Worm (Caenorhabditis elegans) whole organism, late embryonic: ENCODE data around the gene F46H5.2.
A peak's percentile ranks its signal among the peaks of the same experiment; 100 is the strongest.

Source experiments
- K02D7.2 ChIP-seq: sonication (generic microtip); optimal IDR thresholded peaks from 2 replicates; lab custom pipeline; 2017; ENCODE audit warnings: mild to moderate bottlenecking, missing genetic modification characterization, missing compliant biosample characterization
- K09A11.1 ChIP-seq: sonication (generic microtip); optimal IDR thresholded peaks from 2 replicates; lab custom pipeline; 2017; ENCODE audit warnings: antibody characterized with exemption, mild to moderate bottlenecking, missing genetic modification characterization, missing compliant biosample characterization; ENCODE audit not compliant: insufficient read depth
- T23F11.4 ChIP-seq: fragments of 200-800 bp; sonication (Bioruptor generic); optimal IDR thresholded peaks from 2 replicates; lab custom pipeline; 2018; ENCODE audit warnings: mild to moderate bottlenecking, missing genetic modification characterization, missing compliant biosample characterization
- Y22D7AL.16 ChIP-seq: sonication (generic microtip); optimal IDR thresholded peaks from 2 replicates; lab custom pipeline; 2016; ENCODE audit warnings: missing genetic modification characterization, missing compliant biosample characterization
- ama-1 ChIP-seq: fragments of 150-350 bp; optimal IDR thresholded peaks from 2 replicates; lab custom pipeline; 2014
- ceh-30 ChIP-seq: fragments of 150-350 bp; optimal IDR thresholded peaks from 2 replicates; lab custom pipeline; 2014; ENCODE audit warnings: missing biosample characterization, missing genetic modification characterization
- ceh-31 ChIP-seq: sonication (generic microtip); optimal IDR thresholded peaks from 2 replicates; lab custom pipeline; 2016; ENCODE audit warnings: missing genetic modification characterization, missing compliant biosample characterization
- ceh-45 ChIP-seq: fragments of 200-800 bp; sonication (Bioruptor generic); IDR thresholded peaks from 2 replicates; pipeline ENCODE4 v1.3.6; 2022; ENCODE audit warnings: missing genetic modification reagents, missing genetic modification characterization, missing compliant biosample characterization
- ceh-48 ChIP-seq: sonication (generic microtip); optimal IDR thresholded peaks from 2 replicates; lab custom pipeline; 2016; ENCODE audit warnings: missing genetic modification characterization, inconsistent platforms, missing compliant biosample characterization
- ceh-6 ChIP-seq: fragments of 200-800 bp; sonication (Bioruptor generic); optimal IDR thresholded peaks from 2 replicates; lab custom pipeline; 2018; ENCODE audit warnings: mild to moderate bottlenecking, missing genetic modification characterization, missing compliant biosample characterization
- dmd-4 ChIP-seq: sonication (generic microtip); optimal IDR thresholded peaks from 2 replicates; lab custom pipeline; 2016; ENCODE audit warnings: borderline replicate concordance, missing genetic modification characterization, missing compliant biosample characterization
- dve-1 ChIP-seq: sonication (generic microtip); optimal IDR thresholded peaks from 2 replicates; lab custom pipeline; 2017; ENCODE audit warnings: antibody characterized with exemption, mild to moderate bottlenecking, missing genetic modification characterization, missing compliant biosample characterization
- elt-2 ChIP-seq: sonication (generic microtip); optimal IDR thresholded peaks from 2 replicates; lab custom pipeline; 2016; ENCODE audit warnings: missing genetic modification reagents, missing genetic modification characterization, missing compliant biosample characterization
- elt-4 ChIP-seq: sonication (generic microtip); optimal IDR thresholded peaks from 2 replicates; lab custom pipeline; 2016; ENCODE audit warnings: missing genetic modification characterization, missing compliant biosample characterization
- fkh-10 ChIP-seq: fragments of 150-350 bp; optimal IDR thresholded peaks from 2 replicates; lab custom pipeline; 2014; ENCODE audit warnings: missing biosample characterization, missing genetic modification reagents, missing genetic modification characterization
- fkh-6 ChIP-seq: sonication (generic microtip); optimal IDR thresholded peaks from 2 replicates; lab custom pipeline; 2016; ENCODE audit warnings: missing genetic modification characterization, missing compliant biosample characterization
- gmeb-2 ChIP-seq: sonication (generic microtip); optimal IDR thresholded peaks from 2 replicates; lab custom pipeline; 2016; ENCODE audit warnings: missing genetic modification characterization, inconsistent platforms, missing compliant biosample characterization
- hlh-15 ChIP-seq: sonication (generic microtip); optimal IDR thresholded peaks from 2 replicates; lab custom pipeline; 2016; ENCODE audit warnings: missing genetic modification characterization, missing compliant biosample characterization
- lim-6 ChIP-seq: sonication (generic microtip); optimal IDR thresholded peaks from 2 replicates; lab custom pipeline; 2016; ENCODE audit warnings: missing genetic modification characterization, missing compliant biosample characterization
- madf-2 ChIP-seq: sonication (generic microtip); optimal IDR thresholded peaks from 2 replicates; lab custom pipeline; 2017; ENCODE audit warnings: missing genetic modification characterization, missing compliant biosample characterization
- nfya-1 ChIP-seq: sonication (generic microtip); optimal IDR thresholded peaks from 2 replicates; lab custom pipeline; 2017; ENCODE audit warnings: missing genetic modification characterization, mild to moderate bottlenecking, missing compliant biosample characterization, antibody characterized with exemption, moderate library complexity
- npax-4 ChIP-seq: sonication (generic microtip); optimal IDR thresholded peaks from 2 replicates; lab custom pipeline; 2016; ENCODE audit warnings: missing genetic modification characterization, missing compliant biosample characterization
- pax-1 ChIP-seq: fragments of 150-350 bp; optimal IDR thresholded peaks from 2 replicates; lab custom pipeline; 2014; ENCODE audit warnings: missing biosample characterization, missing genetic modification characterization
- pqm-1 ChIP-seq: sonication (generic microtip); optimal IDR thresholded peaks from 2 replicates; lab custom pipeline; 2016; ENCODE audit warnings: missing genetic modification characterization, missing compliant biosample characterization
- pros-1 ChIP-seq: fragments of 150-350 bp; optimal IDR thresholded peaks from 2 replicates; lab custom pipeline; 2014; ENCODE audit warnings: missing biosample characterization, missing genetic modification reagents, missing genetic modification characterization
- rnt-1 ChIP-seq: sonication (generic microtip); optimal IDR thresholded peaks from 2 replicates; lab custom pipeline; 2016; ENCODE audit warnings: missing genetic modification characterization, missing compliant biosample characterization
- sdc-2 ChIP-seq: sonication (generic microtip); optimal IDR thresholded peaks from 2 replicates; lab custom pipeline; 2016; ENCODE audit warnings: missing genotype, missing genetic modification characterization, missing compliant biosample characterization
- sox-4 ChIP-seq: sonication (generic microtip); optimal IDR thresholded peaks from 2 replicates; lab custom pipeline; 2017; ENCODE audit warnings: mild to moderate bottlenecking, missing genetic modification characterization, inconsistent platforms, missing compliant biosample characterization
- syd-9 ChIP-seq: sonication (generic microtip); optimal IDR thresholded peaks from 2 replicates; lab custom pipeline; 2016; ENCODE audit warnings: mild to moderate bottlenecking, missing genetic modification characterization, moderate library complexity, missing compliant biosample characterization
- unc-3 ChIP-seq, 2 experiments: fragments of 200-800 bp in 1 of 2; sonication (Bioruptor generic) in 1 of 2; sonication (generic microtip) in 1 of 2; conservative IDR thresholded peaks in 1 of 2; optimal IDR thresholded peaks in 1 of 2; 2 replicates each; pipeline versions ENCODE4 v1.3.6 to Lab custom; 2016 to 2022; ENCODE audit warnings: missing compliant biosample characterization in 2 of 2, missing genetic modification characterization in 2 of 2, missing genetic modification reagents in 1 of 2
- unc-55 ChIP-seq: sonication (generic microtip); optimal IDR thresholded peaks from 2 replicates; lab custom pipeline; 2017; ENCODE audit warnings: missing biosample characterization, missing genetic modification reagents, missing genetic modification characterization
- zip-5 ChIP-seq: sonication (generic microtip); optimal IDR thresholded peaks from 2 replicates; lab custom pipeline; 2016; ENCODE audit warnings: missing genetic modification characterization, missing compliant biosample characterization
- ztf-16 ChIP-seq: sonication (generic microtip); optimal IDR thresholded peaks from 2 replicates; lab custom pipeline; 2017; ENCODE audit warnings: missing genetic modification characterization, missing compliant biosample characterization

Gene F46H5.2

ce11 chrX:7289565-7289964 lies 24.1 kb downstream of the F46H5.2 start:
- TF ChIP-seq sdc-2 (tag; lab: Kevin White, UChicago) (peak; percentile 91), dve-1 (tag; lab: Kevin White, UChicago) (no peak), gmeb-2 (tag; lab: Kevin White, UChicago) (no peak), elt-2 (tag; lab: Kevin White, UChicago) (peak; percentile 17), elt-4 (tag; lab: Kevin White, UChicago) (no peak), ceh-48 (peak; percentile 25)

DNA sequence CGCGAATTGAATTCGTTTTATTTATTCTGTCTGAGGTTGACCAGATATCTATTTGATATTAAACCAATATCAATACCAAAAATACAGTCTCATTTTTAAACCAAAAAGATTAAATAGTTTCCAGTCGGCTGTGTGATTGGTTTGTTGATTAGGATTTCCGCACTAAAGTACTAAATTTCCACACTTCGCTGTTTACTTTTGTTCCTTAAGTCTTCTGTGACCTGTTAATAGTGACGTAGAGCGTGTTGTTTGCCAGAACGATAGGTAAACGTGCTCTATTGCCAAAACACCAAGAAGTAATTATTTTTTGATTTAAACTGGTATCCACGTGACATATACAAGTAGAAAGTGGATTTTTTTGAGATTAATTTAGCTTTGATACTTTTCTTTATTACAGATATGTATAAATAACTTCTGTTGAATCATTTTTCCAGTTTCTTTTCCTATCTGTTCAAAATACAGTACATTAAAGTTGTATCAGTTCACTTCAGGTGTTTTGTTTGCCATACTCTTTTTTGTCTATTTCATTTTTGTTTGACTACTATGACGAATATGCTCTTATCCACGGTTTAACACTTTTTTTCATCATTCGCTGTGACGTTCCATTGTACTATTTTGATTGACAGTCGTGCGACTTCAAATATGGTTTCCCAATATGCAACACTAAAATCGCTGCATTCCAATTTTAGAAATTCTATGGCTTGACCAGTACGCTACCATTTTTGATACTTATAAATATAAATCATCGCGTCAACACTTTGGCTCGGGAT lies 25.6 kb downstream of the F46H5.2 start:
- TF ChIP-seq ceh-6 (GFP tag; lab: Kevin White, UChicago) (no peak), T23F11.4 (GFP tag; lab: Kevin White, UChicago) (no peak)

DNA sequence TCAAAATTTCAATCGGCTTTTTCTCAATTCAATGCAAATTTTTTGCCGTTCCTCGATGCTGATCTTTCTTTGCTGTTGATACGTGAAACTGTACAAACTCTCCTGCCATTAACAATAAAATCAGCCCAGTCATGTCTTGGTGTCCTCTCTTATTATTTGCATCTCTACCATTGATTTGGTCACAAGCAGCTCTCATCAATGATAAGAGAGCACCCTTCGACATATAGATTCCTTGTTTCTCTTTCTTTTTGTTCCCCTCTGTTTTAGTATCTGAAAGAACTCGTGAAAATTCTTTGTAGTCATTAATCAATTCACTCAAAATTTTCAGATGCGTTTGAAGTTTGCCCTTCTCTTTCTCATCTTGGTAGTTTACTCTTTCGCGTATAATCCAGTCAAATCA lies 26.4 kb downstream of the F46H5.2 start, which contains the start of gene lron-7:
Gene lron-7 (plus strand): TSS at position 323 of the 400 bp plus-strand sequence.
- no peak for TF ChIP-seq ceh-30 (tag; lab: Kevin White, UChicago)
- TF ChIP-seq ama-1 (lab: Kevin White, UChicago), result no peak
- TF ChIP-seq ztf-16, result no peak
- no peak for TF ChIP-seq rnt-1
- no peak for TF ChIP-seq pros-1 (tag; lab: Kevin White, UChicago)
- no peak for TF ChIP-seq ceh-6 (GFP tag; lab: Kevin White, UChicago)
- TF ChIP-seq pax-1 (tag; lab: Kevin White, UChicago), result no peak
- no peak for TF ChIP-seq zip-5 (tag; lab: Kevin White, UChicago)
- TF ChIP-seq, all 69 proteins: peak for 0

- TF ChIP-seq pqm-1 (tag; lab: Kevin White, UChicago) (no peak), T23F11.4 (GFP tag; lab: Kevin White, UChicago) (no peak), ztf-16 (no peak), fkh-6 (tag; lab: Kevin White, UChicago) (no peak), syd-9 (tag; lab: Kevin White, UChicago) (no peak), K09A11.1 (no peak), ceh-45 (GFP tag; lab: Robert Waterston, UW) (no peak), ceh-31 (tag; lab: Kevin White, UChicago) (no peak), ceh-48 (no peak), dmd-4 (tag; lab: Kevin White, UChicago) (no peak), pax-1 (tag; lab: Kevin White, UChicago) (no peak)
Observed at ce11 chrX:7296310-7296709, 30.9 kb downstream of the F46H5.2 start.

ce11 chrX:7298652-7299051 lies 33.2 kb downstream of the F46H5.2 start, which contains the start of gene K03A1.4:
K03A1.4 (minus strand) TSS chrX:7298752.
- TF ChIP-seq Y22D7AL.16, result no peak
- TF ChIP-seq ceh-30 (tag; lab: Kevin White, UChicago), result no peak
- no peak for TF ChIP-seq unc-55 (GFP tag; lab: Kevin White, UChicago)
- no peak for TF ChIP-seq npax-4 (tag; lab: Kevin White, UChicago)
- TF ChIP-seq hlh-15, result no peak
- no peak for TF ChIP-seq fkh-6 (tag; lab: Kevin White, UChicago)
- no peak for TF ChIP-seq fkh-10 (GFP tag; lab: Kevin White, UChicago)
- TF ChIP-seq rnt-1, result no peak
- no peak for TF ChIP-seq K02D7.2 (tag; lab: Kevin White, UChicago)
- TF ChIP-seq nfya-1 (tag; lab: Kevin White, UChicago), result no peak
- TF ChIP-seq sox-4 (tag; lab: Kevin White, UChicago), result no peak
- no peak for TF ChIP-seq unc-3 (GFP tag; conservative IDR thresholded peaks at IDR 0.05; lab: Robert Waterston, UW)
- TF ChIP-seq unc-3 (tag; optimal IDR thresholded peaks at IDR 0.05; lab: Kevin White, UChicago), result no peak
- TF ChIP-seq zip-5 (tag; lab: Kevin White, UChicago), result no peak
- TF ChIP-seq madf-2, result no peak
- no peak for TF ChIP-seq pqm-1 (tag; lab: Kevin White, UChicago)
- TF ChIP-seq lim-6 (tag; lab: Kevin White, UChicago), result no peak
- no peak for TF ChIP-seq dmd-4 (tag; lab: Kevin White, UChicago)
